Worm (Caenorhabditis elegans) whole organism, late embryonic: ENCODE results near the gene pha-4.

ENCODE experiments used
- K02D7.2 ChIP-seq: sonication (generic microtip); optimal IDR thresholded peaks from 2 replicates; lab custom pipeline; 2017; ENCODE audit warnings: mild to moderate bottlenecking, missing genetic modification characterization, missing compliant biosample characterization
- K09A11.1 ChIP-seq: sonication (generic microtip); optimal IDR thresholded peaks from 2 replicates; lab custom pipeline; 2017; ENCODE audit warnings: antibody characterized with exemption, mild to moderate bottlenecking, missing genetic modification characterization, missing compliant biosample characterization; ENCODE audit not compliant: insufficient read depth
- ahr-1 ChIP-seq: sonication (generic microtip); optimal IDR thresholded peaks from 2 replicates; lab custom pipeline; 2016; ENCODE audit warnings: missing genetic modification characterization, missing compliant biosample characterization
- ama-1 ChIP-seq: fragments of 150-350 bp; optimal IDR thresholded peaks from 2 replicates; lab custom pipeline; 2014
- ceh-14 ChIP-seq: sonication (generic microtip); optimal IDR thresholded peaks from 2 replicates; lab custom pipeline; 2016; ENCODE audit warnings: missing genotype, missing genetic modification characterization, missing compliant biosample characterization
- ceh-18 ChIP-seq: sonication (generic microtip); optimal IDR thresholded peaks from 2 replicates; lab custom pipeline; 2016; ENCODE audit warnings: missing genetic modification characterization, missing compliant biosample characterization
- ceh-19 ChIP-seq: fragments of 200-800 bp; sonication (Bioruptor generic); optimal IDR thresholded peaks from 2 replicates; lab custom pipeline; 2018; ENCODE audit warnings: mild to moderate bottlenecking, missing genetic modification characterization, missing compliant biosample characterization
- ceh-22 ChIP-seq: sonication (generic microtip); optimal IDR thresholded peaks from 2 replicates; lab custom pipeline; 2017; ENCODE audit warnings: missing biosample characterization, missing genetic modification characterization
- ceh-24 ChIP-seq: sonication (generic microtip); optimal IDR thresholded peaks from 2 replicates; lab custom pipeline; 2016; ENCODE audit warnings: mild to moderate bottlenecking, missing genetic modification characterization, missing compliant biosample characterization
- ceh-31 ChIP-seq: sonication (generic microtip); optimal IDR thresholded peaks from 2 replicates; lab custom pipeline; 2016; ENCODE audit warnings: missing genetic modification characterization, missing compliant biosample characterization
- elt-2 ChIP-seq: sonication (generic microtip); optimal IDR thresholded peaks from 2 replicates; lab custom pipeline; 2016; ENCODE audit warnings: missing genetic modification reagents, missing genetic modification characterization, missing compliant biosample characterization
- gmeb-2 ChIP-seq: sonication (generic microtip); optimal IDR thresholded peaks from 2 replicates; lab custom pipeline; 2016; ENCODE audit warnings: missing genetic modification characterization, inconsistent platforms, missing compliant biosample characterization
- hlh-13 ChIP-seq: fragments of 200-800 bp; sonication (Bioruptor generic); optimal IDR thresholded peaks from 2 replicates; lab custom pipeline; 2018; ENCODE audit warnings: mild to moderate bottlenecking, missing genetic modification characterization, missing compliant biosample characterization
- hlh-15 ChIP-seq: sonication (generic microtip); optimal IDR thresholded peaks from 2 replicates; lab custom pipeline; 2016; ENCODE audit warnings: missing genetic modification characterization, missing compliant biosample characterization
- hlh-8 ChIP-seq: sonication (generic microtip); optimal IDR thresholded peaks from 2 replicates; lab custom pipeline; 2016; ENCODE audit warnings: missing genotype, missing genetic modification characterization, missing compliant biosample characterization
- lim-6 ChIP-seq: sonication (generic microtip); optimal IDR thresholded peaks from 2 replicates; lab custom pipeline; 2016; ENCODE audit warnings: missing genetic modification characterization, missing compliant biosample characterization
- madf-2 ChIP-seq: sonication (generic microtip); optimal IDR thresholded peaks from 2 replicates; lab custom pipeline; 2017; ENCODE audit warnings: missing genetic modification characterization, missing compliant biosample characterization
- mec-3 ChIP-seq: sonication (generic microtip); optimal IDR thresholded peaks from 2 replicates; lab custom pipeline; 2016; ENCODE audit warnings: borderline replicate concordance, missing genetic modification characterization, missing compliant biosample characterization
- nfya-1 ChIP-seq: sonication (generic microtip); optimal IDR thresholded peaks from 2 replicates; lab custom pipeline; 2017; ENCODE audit warnings: missing genetic modification characterization, mild to moderate bottlenecking, missing compliant biosample characterization, antibody characterized with exemption, moderate library complexity
- nhr-11 ChIP-seq: fragments of 150-350 bp; optimal IDR thresholded peaks from 2 replicates; lab custom pipeline; 2014; ENCODE audit warnings: missing biosample characterization, missing genetic modification characterization
- nhr-232 ChIP-seq: sonication (generic microtip); optimal IDR thresholded peaks from 2 replicates; lab custom pipeline; 2016; ENCODE audit warnings: missing genetic modification characterization, missing compliant biosample characterization
- odd-2 ChIP-seq: sonication (generic microtip); optimal IDR thresholded peaks from 2 replicates; lab custom pipeline; 2017; ENCODE audit warnings: antibody characterized with exemption, mild to moderate bottlenecking, missing genetic modification characterization, missing compliant biosample characterization
- pag-3 ChIP-seq: sonication (generic microtip); optimal IDR thresholded peaks from 2 replicates; lab custom pipeline; 2016; ENCODE audit warnings: missing compliant biosample characterization, missing genetic modification characterization, borderline replicate concordance
- pat-9 ChIP-seq: fragments of 200-800 bp; sonication (Bioruptor generic); optimal IDR thresholded peaks from 2 replicates; lab custom pipeline; 2018; ENCODE audit warnings: mild to moderate bottlenecking, missing genetic modification characterization, moderate library complexity, missing compliant biosample characterization
- pha-2 ChIP-seq: sonication (generic microtip); optimal IDR thresholded peaks from 2 replicates; lab custom pipeline; 2017; ENCODE audit warnings: mild to moderate bottlenecking, missing genetic modification characterization, missing compliant biosample characterization
- pha-4 ChIP-seq: fragments of 150-350 bp; optimal IDR thresholded peaks from 2 replicates; lab custom pipeline; 2018; ENCODE audit warnings: missing biosample characterization, missing genetic modification reagents, missing genetic modification characterization
- sdc-2 ChIP-seq: sonication (generic microtip); optimal IDR thresholded peaks from 2 replicates; lab custom pipeline; 2016; ENCODE audit warnings: missing genotype, missing genetic modification characterization, missing compliant biosample characterization
- sox-4 ChIP-seq: sonication (generic microtip); optimal IDR thresholded peaks from 2 replicates; lab custom pipeline; 2017; ENCODE audit warnings: mild to moderate bottlenecking, missing genetic modification characterization, inconsistent platforms, missing compliant biosample characterization
- tbx-2 ChIP-seq: sonication (generic microtip); optimal IDR thresholded peaks from 2 replicates; lab custom pipeline; 2016; ENCODE audit warnings: missing genetic modification characterization, missing compliant biosample characterization
- ttx-3 ChIP-seq: sonication (generic microtip); optimal IDR thresholded peaks from 2 replicates; lab custom pipeline; 2016; ENCODE audit warnings: missing genetic modification reagents, missing genetic modification characterization, missing compliant biosample characterization
- unc-3 ChIP-seq, 2 experiments: fragments of 200-800 bp in 1 of 2; sonication (Bioruptor generic) in 1 of 2; sonication (generic microtip) in 1 of 2; conservative IDR thresholded peaks in 1 of 2; optimal IDR thresholded peaks in 1 of 2; 2 replicates each; pipeline versions ENCODE4 v1.3.6 to Lab custom; 2016 to 2022; ENCODE audit warnings: missing compliant biosample characterization in 2 of 2, missing genetic modification characterization in 2 of 2, missing genetic modification reagents in 1 of 2
- unc-42 ChIP-seq: sonication (generic microtip); optimal IDR thresholded peaks from 2 replicates; lab custom pipeline; 2016; ENCODE audit warnings: missing genotype, missing genetic modification characterization, missing compliant biosample characterization
- unc-55 ChIP-seq: sonication (generic microtip); optimal IDR thresholded peaks from 2 replicates; lab custom pipeline; 2017; ENCODE audit warnings: missing biosample characterization, missing genetic modification reagents, missing genetic modification characterization

pha-4 gene

DNA sequence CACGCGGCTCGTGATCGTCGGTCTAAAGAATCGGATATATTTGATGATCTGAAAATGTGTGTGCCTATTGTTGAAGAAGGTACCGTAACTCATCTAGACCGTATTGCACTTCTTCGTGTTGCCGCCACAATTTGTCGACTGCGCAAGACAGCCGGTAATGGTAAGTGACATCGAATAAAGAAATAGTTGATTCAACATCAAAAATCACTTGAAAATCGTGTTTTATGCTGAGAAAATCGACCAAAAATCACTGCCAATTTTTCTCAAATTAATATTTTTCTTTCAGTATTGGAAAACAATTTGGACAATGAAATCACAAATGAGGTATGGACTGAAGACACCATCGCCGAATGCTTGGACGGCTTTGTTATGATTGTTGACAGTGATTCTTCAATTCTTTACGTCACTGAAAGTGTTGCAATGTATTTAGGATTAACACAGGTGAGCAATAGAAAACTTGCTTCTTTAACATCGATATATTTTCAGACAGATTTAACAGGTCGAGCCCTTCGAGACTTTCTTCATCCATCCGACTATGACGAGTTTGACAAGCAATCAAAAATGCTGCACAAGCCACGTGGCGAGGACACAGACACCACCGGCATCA is 28.6 kb downstream of the pha-4 start:
- no peak for TF ChIP-seq gmeb-2

DNA sequence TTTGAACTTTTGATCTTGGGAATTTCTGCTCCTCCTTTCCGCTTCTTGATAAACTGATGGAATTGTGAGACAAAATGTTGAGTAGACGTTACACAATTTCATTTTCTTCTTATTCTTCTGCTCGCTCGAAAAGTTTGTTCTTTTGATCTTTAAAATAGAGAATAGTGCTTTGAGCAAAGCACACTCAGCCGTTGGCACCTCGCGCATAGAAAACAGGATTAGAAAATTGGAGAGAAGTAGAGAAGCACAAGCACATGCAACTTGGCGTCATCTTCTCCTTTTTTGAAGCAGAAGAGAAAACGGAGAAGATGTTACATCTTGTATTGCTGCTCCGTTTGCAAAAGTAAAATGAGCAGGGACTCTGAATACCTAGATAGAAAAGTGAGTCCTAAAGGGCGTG is 29.3 kb downstream of the pha-4 start:
- TF ChIP-seq ceh-24 (tag; lab: Kevin White, UChicago) (no peak), unc-42 (tag; lab: Kevin White, UChicago) (peak; percentile 99), K09A11.1 (tag; lab: Kevin White, UChicago) (peak; percentile 21), ceh-18 (tag; lab: Kevin White, UChicago) (peak; percentile 20), nfya-1 (peak; percentile 48), ceh-31 (peak; percentile 53), hlh-13 (GFP tag; lab: Kevin White, UChicago) (no peak), odd-2 (tag; lab: Kevin White, UChicago) (no peak), nhr-11 (tag; lab: Kevin White, UChicago) (no peak), tbx-2 (tag; lab: Kevin White, UChicago) (peak; percentile 2)
- TF ChIP-seq, all 69 proteins: peak for 6

DNA sequence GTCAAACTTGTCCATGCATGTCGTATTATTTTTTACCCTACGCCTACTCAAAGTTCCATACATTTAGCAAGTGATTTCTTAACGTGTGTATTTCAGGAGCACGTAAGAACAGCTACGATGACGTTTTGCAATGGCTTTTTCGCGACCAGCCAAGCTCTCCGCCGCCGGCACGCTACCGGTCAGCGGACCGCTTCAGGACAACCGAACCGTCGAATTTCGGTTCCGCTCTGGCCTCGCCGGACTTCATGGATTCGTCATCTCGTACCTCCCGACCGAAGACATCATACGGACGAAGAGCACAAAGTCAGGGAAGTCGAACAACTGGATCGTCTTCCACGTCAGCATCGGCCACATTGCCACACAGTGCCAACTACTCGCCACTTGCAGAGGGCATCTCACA is 30.8 kb downstream of the pha-4 start:
- TF ChIP-seq ceh-14 (no peak), unc-3 (GFP tag; conservative IDR thresholded peaks at IDR 0.05; lab: Robert Waterston, UW) (no peak), unc-3 (tag; optimal IDR thresholded peaks at IDR 0.05; lab: Kevin White, UChicago) (no peak), sdc-2 (no peak), ceh-24 (tag; lab: Kevin White, UChicago) (no peak), lim-6 (no peak), odd-2 (tag; lab: Kevin White, UChicago) (no peak), K09A11.1 (tag; lab: Kevin White, UChicago) (no peak)

DNA sequence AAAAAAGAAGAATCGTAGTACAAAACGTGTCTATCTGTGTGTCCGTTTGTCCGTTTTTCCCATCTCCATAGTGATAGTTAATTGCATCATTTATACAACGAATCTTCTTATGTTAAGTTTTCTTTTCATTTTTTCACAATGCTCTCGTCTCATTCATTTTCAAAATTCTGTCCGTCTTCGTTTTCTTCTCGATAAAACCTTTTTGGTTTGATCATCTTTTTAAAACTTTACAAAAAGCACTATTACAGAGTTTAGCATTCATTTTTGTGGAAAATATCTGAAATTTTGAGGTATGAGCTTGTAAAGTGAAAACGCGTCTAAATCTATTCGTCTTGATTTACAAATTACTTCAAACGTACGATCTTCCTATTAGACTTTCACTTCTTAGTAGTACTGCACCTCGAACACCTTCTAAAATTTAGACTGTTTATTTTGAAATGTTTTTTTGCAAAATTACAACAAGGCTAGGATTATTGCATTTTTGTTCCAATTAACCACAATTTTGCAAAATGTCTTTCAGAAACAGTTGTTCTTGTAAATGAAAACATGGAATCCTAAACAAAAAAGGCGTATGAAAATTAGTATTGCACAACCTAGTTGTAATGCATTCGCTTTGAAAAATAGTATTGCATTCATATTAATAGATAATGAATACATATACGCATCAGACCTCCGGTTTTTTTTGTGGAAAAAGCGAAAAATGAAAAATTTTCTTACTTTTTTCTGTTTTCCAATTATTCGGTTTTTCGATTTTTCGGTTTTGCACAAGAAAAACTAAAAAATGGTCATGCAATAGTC is 32.4 kb downstream of the pha-4 start:
- TF ChIP-seq nhr-232 (tag; lab: Kevin White, UChicago) (no peak), mec-3 (tag; lab: Kevin White, UChicago) (no peak), K09A11.1 (tag; lab: Kevin White, UChicago) (no peak), hlh-8 (no peak), elt-2 (no peak), K02D7.2 (tag; lab: Kevin White, UChicago) (no peak), lim-6 (no peak), unc-3 (GFP tag; conservative IDR thresholded peaks at IDR 0.05; lab: Robert Waterston, UW) (no peak), unc-3 (tag; optimal IDR thresholded peaks at IDR 0.05; lab: Kevin White, UChicago) (no peak), tbx-2 (tag; lab: Kevin White, UChicago) (no peak), ceh-31 (no peak)

DNA sequence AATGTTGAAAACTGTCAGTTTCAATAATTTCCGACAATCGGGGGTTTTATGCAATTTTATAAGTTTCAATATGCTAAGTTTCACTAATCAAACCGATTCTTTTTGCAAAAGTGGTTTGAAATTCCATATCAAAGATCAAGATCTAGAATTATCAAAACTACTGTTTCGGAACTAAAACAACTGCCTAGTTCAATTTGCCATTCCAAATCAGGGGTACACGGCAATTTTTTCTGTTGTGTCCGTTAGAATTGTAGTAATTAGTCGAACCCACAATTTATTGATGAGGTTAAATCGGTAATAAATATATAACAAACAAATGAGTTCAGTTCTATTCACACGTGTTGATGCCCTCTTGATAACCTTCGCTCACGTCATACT is 33.0 kb downstream of the pha-4 start:
- no peak for TF ChIP-seq hlh-15 (tag; lab: Kevin White, UChicago)
- no peak for TF ChIP-seq unc-55
- TF ChIP-seq pat-9 = no peak
- no peak for TF ChIP-seq ama-1 (lab: Kevin White, UChicago)
- TF ChIP-seq ahr-1 (tag; lab: Kevin White, UChicago) = no peak
- no peak for TF ChIP-seq gmeb-2
- no peak for TF ChIP-seq unc-42 (tag; lab: Kevin White, UChicago)
- TF ChIP-seq ttx-3 = no peak
- no peak for TF ChIP-seq pag-3 (tag; lab: Kevin White, UChicago)
- TF ChIP-seq pha-4 (tag; lab: Kevin White, UChicago) = no peak
- TF ChIP-seq pha-2 (tag; lab: Kevin White, UChicago) = no peak
- TF ChIP-seq madf-2 (tag; lab: Kevin White, UChicago) = no peak
- no peak for TF ChIP-seq ceh-19 (GFP tag; lab: Kevin White, UChicago)
- no peak for TF ChIP-seq sox-4 (tag; lab: Kevin White, UChicago)
- TF ChIP-seq ceh-22 (tag; lab: Kevin White, UChicago) = no peak
- TF ChIP-seq unc-3 (GFP tag; conservative IDR thresholded peaks at IDR 0.05; lab: Robert Waterston, UW) = no peak
- TF ChIP-seq unc-3 (tag; optimal IDR thresholded peaks at IDR 0.05; lab: Kevin White, UChicago) = no peak
